Worm (Caenorhabditis elegans): ENCODE data around the gene deg-1.

Gene deg-1

ce11 chrX:7773714-7774318, 20.9 kb downstream of the deg-1 start (continued):
- peak; percentile 68 for TF ChIP-seq ZK185.1 (tag; optimal IDR thresholded peaks at IDR 0.05; ENCODE audit: poor library complexity, severe bottlenecking)
- TF ChIP-seq somi-1 (GFP tag; optimal IDR thresholded peaks at IDR 0.05), result peak; percentile 25
- no peak for TF ChIP-seq ceh-79 (tag; optimal IDR thresholded peaks at IDR 0.05)
- peak; percentile 35 for TF ChIP-seq hrde-1 (tag; optimal IDR thresholded peaks at IDR 0.05; ENCODE audit: borderline replicate concordance)
- TF ChIP-seq B0261.1 (tag; optimal IDR thresholded peaks at IDR 0.05), result peak; percentile 73
- peak; percentile 6 to 59 for TF ChIP-seq rec-8 (tag; optimal IDR thresholded peaks at IDR 0.05)
- TF ChIP-seq tbp1 (GFP tag; optimal IDR thresholded peaks at IDR 0.05), result peak; percentile 86
- TF ChIP-seq nhr-90 (tag; optimal IDR thresholded peaks at IDR 0.05), result peak; percentile 62
- peak; percentile 53 for TF ChIP-seq lsy-27 (tag; optimal IDR thresholded peaks at IDR 0.05; ENCODE audit: borderline replicate concordance, insufficient read depth)
- peak; percentile 83 for TF ChIP-seq D2030.7 (GFP tag; IDR thresholded peaks at IDR 0.05)
- TF ChIP-seq madf-8 (GFP tag; conservative IDR thresholded peaks at IDR 0.05), result no peak
- TF ChIP-seq ztf-28 (GFP tag; IDR thresholded peaks at IDR 0.05), result 0 out of 2 replicates have a peak, but pooled peaks have one; percentile 50
- peak; percentile 71 for TF ChIP-seq him-1 (tag; optimal IDR thresholded peaks at IDR 0.05)
- peak; percentile 6 for TF ChIP-seq ztf-22 (GFP tag; optimal IDR thresholded peaks at IDR 0.05)
- TF ChIP-seq F23B12.7 (tag; optimal IDR thresholded peaks at IDR 0.05; ENCODE audit: insufficient read depth), result peak; percentile 68
- TF ChIP-seq hlh-12 (tag; optimal IDR thresholded peaks at IDR 0.05), result peak; percentile 52
- peak; percentile 46 for TF ChIP-seq mes-4 (tag; optimal IDR thresholded peaks at IDR 0.05)
- no peak for TF ChIP-seq tbx-9 (tag; optimal IDR thresholded peaks at IDR 0.05; ENCODE audit: borderline replicate concordance)
- TF ChIP-seq F49E8.2 (tag; optimal IDR thresholded peaks at IDR 0.05; ENCODE audit: insufficient read depth), result peak; percentile 11
- TF ChIP-seq Y53F4B.3 (GFP tag; IDR thresholded peaks at IDR 0.05), result 0 out of 2 replicates have a peak, but pooled peaks have one; percentile 42
- no peak for TF ChIP-seq xnd-1 (tag; optimal IDR thresholded peaks at IDR 0.05)
- no peak for TF ChIP-seq ztf-6 (GFP tag; IDR thresholded peaks at IDR 0.05)
- TF ChIP-seq let-607 (tag; optimal IDR thresholded peaks at IDR 0.05), result peak in 1 of 2 experiments; percentile 20
- peak; percentile 78 for TF ChIP-seq rpc-1 (optimal IDR thresholded peaks at IDR 0.05)
- TF ChIP-seq rpc-1 (tag; optimal IDR thresholded peaks at IDR 0.05), result peak; percentile 92
- peak; percentile 64 for TF ChIP-seq mxl-1 (tag; optimal IDR thresholded peaks at IDR 0.05)
- TF ChIP-seq madf-6 (GFP tag; IDR thresholded peaks at IDR 0.05), result peak; percentile 39; the same call in 1 of the 2 replicates
- peak; percentile 57 for TF ChIP-seq athp-1 (tag; optimal IDR thresholded peaks at IDR 0.05)
- peak; percentile 29; the same call in 1 of the 2 replicates for TF ChIP-seq ekl-4 (GFP tag; IDR thresholded peaks at IDR 0.05)
- TF ChIP-seq F22D6.2 (tag; optimal IDR thresholded peaks at IDR 0.05), result no peak
- TF ChIP-seq ceh-91 (GFP tag; IDR thresholded peaks at IDR 0.05), result no peak
- peak; percentile 50 for TF ChIP-seq hmg-1.2 (GFP tag; IDR thresholded peaks at IDR 0.05)
- no peak for TF ChIP-seq cebp-1 (GFP tag; IDR thresholded peaks at IDR 0.05)
- TF ChIP-seq cebp-1 (tag; optimal IDR thresholded peaks at IDR 0.05), result peak; percentile 50
- TF ChIP-seq nhr-80 (tag; optimal IDR thresholded peaks at IDR 0.05), result peak; percentile 40
- no peak for TF ChIP-seq sptf-2 (GFP tag; optimal IDR thresholded peaks at IDR 0.05)
- no peak for TF ChIP-seq F57C9.4 (tag; optimal IDR thresholded peaks at IDR 0.05)
- peak; percentile 66 for TF ChIP-seq Y56A3A.18 (GFP tag; IDR thresholded peaks at IDR 0.05)
- no peak for TF ChIP-seq pha-4 (tag; optimal IDR thresholded peaks at IDR 0.05)
- TF ChIP-seq rcor-1 (GFP tag; IDR thresholded peaks at IDR 0.05), result 0 out of 2 replicates have a peak, but pooled peaks have one; percentile 19
- TF ChIP-seq ccch-3 (GFP tag; optimal IDR thresholded peaks at IDR 0.05), result no peak
- TF ChIP-seq aptf-3 (GFP tag; IDR thresholded peaks at IDR 0.05), result 0 out of 2 replicates have a peak, but pooled peaks have one; percentile 48
- TF ChIP-seq pbrm-1 (GFP tag; IDR thresholded peaks at IDR 0.05), result 0 out of 2 replicates have a peak, but pooled peaks have one; percentile 61
- peak in 1 of 3 experiments; percentile 53 for TF ChIP-seq lin-35 (GFP tag; optimal IDR thresholded peaks at IDR 0.05)
- peak; percentile 89 for TF ChIP-seq lin-26 (GFP tag; IDR thresholded peaks at IDR 0.05)

All from whole organism, young adult.